Fruit fly (Drosophila melanogaster) whole organism, wandering third instar larva: ENCODE data around the gene RpL7-like.

Experiments
- Abd-B ChIP-seq: fragments of >200 bp; optimal IDR thresholded peaks from 2 replicates; lab custom pipeline; 2017; ENCODE audit warnings: missing biosample characterization, missing genetic modification characterization
- CG32264 ChIP-seq: fragments of 200-800 bp; sonication (Bioruptor generic); optimal IDR thresholded peaks from 2 replicates; lab custom pipeline; 2016; ENCODE audit warnings: missing biosample characterization, missing genetic modification characterization
- CG9705 ChIP-seq: fragments of 200-800 bp; sonication (Bioruptor generic); optimal IDR thresholded peaks from 2 replicates; lab custom pipeline; 2018; ENCODE audit warnings: missing biosample characterization, mild to moderate bottlenecking, missing genetic modification characterization
- CrebA ChIP-seq: fragments of 200-800 bp; sonication (Bioruptor generic); optimal IDR thresholded peaks from 2 replicates; lab custom pipeline; 2016; ENCODE audit warnings: missing biosample characterization, mild to moderate bottlenecking, missing genetic modification characterization, borderline replicate concordance
- Dfd ChIP-seq: fragments of >200 bp; optimal IDR thresholded peaks from 2 replicates; lab custom pipeline; 2017; ENCODE audit warnings: missing biosample characterization, missing genetic modification characterization
- Dif ChIP-seq: fragments of 200-275, 200-300 bp; sonication (Bioruptor generic); optimal IDR thresholded peaks from 2 replicates; lab custom pipeline; 2018; ENCODE audit warnings: missing biosample characterization, missing genetic modification characterization; ENCODE audit not compliant: partially characterized antibody
- GATAd ChIP-seq: sonication (Bioruptor generic); optimal IDR thresholded peaks from 2 replicates; lab custom pipeline; 2016; ENCODE audit warnings: missing biosample characterization, missing genetic modification characterization
- HLH106 ChIP-seq: fragments of 200-800 bp; optimal IDR thresholded peaks from 3 replicates; lab custom pipeline; 2019; ENCODE audit warnings: missing biosample characterization, mild to moderate bottlenecking, missing genetic modification characterization, moderate library complexity
- Hnf4 ChIP-seq: fragments of 200-800 bp; sonication (Bioruptor generic); optimal IDR thresholded peaks from 2 replicates; lab custom pipeline; 2016; ENCODE audit warnings: missing biosample characterization, mild to moderate bottlenecking, missing genetic modification characterization
- Hr78 ChIP-seq: fragments of >200 bp; optimal IDR thresholded peaks from 2 replicates; lab custom pipeline; 2017; ENCODE audit warnings: missing biosample characterization, missing genetic modification characterization
- Hr83 ChIP-seq: fragments of 200-300 bp; sonication (Bioruptor generic); optimal IDR thresholded peaks from 2 replicates; lab custom pipeline; 2016; ENCODE audit warnings: missing biosample characterization, mild to moderate bottlenecking, missing genetic modification characterization, moderate library complexity; ENCODE audit not compliant: poor library complexity, severe bottlenecking
- Jra ChIP-seq: sonication (Bioruptor generic); optimal IDR thresholded peaks from 2 replicates; lab custom pipeline; 2016; ENCODE audit warnings: missing biosample characterization, missing genetic modification characterization
- Mio ChIP-seq: sonication (Bioruptor generic); optimal IDR thresholded peaks from 2 replicates; lab custom pipeline; 2016; ENCODE audit warnings: missing biosample characterization, missing genetic modification characterization
- Myc ChIP-seq: fragments of >200 bp; optimal IDR thresholded peaks from 2 replicates; lab custom pipeline; 2017
- N ChIP-seq: fragments of >200 bp; optimal IDR thresholded peaks from 2 replicates; lab custom pipeline; 2018; ENCODE audit warnings: missing biosample characterization, missing external identifiers, missing genetic modification characterization
- OdsH ChIP-seq: fragments of 200-800 bp; sonication (Bioruptor generic); optimal IDR thresholded peaks from 2 replicates; lab custom pipeline; 2016; ENCODE audit warnings: missing biosample characterization, mild to moderate bottlenecking, missing genetic modification characterization
- Rel ChIP-seq, 2 experiments: fragments of 200-800 bp; sonication (Bioruptor generic) in 1 of 2; optimal IDR thresholded peaks; 2 replicates in 1 of 2; 3 replicates in 1 of 2; lab custom pipeline; 2016 to 2019; ENCODE audit warnings: mild to moderate bottlenecking in 2 of 2, missing biosample characterization in 2 of 2, missing genetic modification characterization in 2 of 2, moderate library complexity in 1 of 2
- Sp1 ChIP-seq: fragments of 200-800 bp; sonication (Bioruptor generic); optimal IDR thresholded peaks from 3 replicates; lab custom pipeline; 2019; ENCODE audit warnings: missing biosample characterization, mild to moderate bottlenecking, missing genetic modification characterization, moderate library complexity
- Vsx2 ChIP-seq: fragments of 200-300, 225-300 bp; sonication (Bioruptor generic); optimal IDR thresholded peaks from 2 replicates; lab custom pipeline; 2018; ENCODE audit warnings: missing biosample characterization, missing genetic modification characterization; ENCODE audit not compliant: partially characterized antibody
- br ChIP-seq: fragments of 200-800 bp; sonication (Bioruptor generic); optimal IDR thresholded peaks from 2 replicates; lab custom pipeline; 2016; ENCODE audit warnings: missing biosample characterization, missing genetic modification characterization
- brk ChIP-seq: fragments of 200-800 bp; sonication (Bioruptor generic); optimal IDR thresholded peaks from 2 replicates; lab custom pipeline; 2016; ENCODE audit warnings: missing biosample characterization, mild to moderate bottlenecking, missing genetic modification characterization
- dl ChIP-seq, 2 experiments: fragments of 175-275, 200-275 bp in 1 of 2; fragments of 200-275 bp in 1 of 2; sonication (Bioruptor generic); optimal IDR thresholded peaks; lab custom pipeline; 2018; ENCODE audit warnings: mild to moderate bottlenecking in 2 of 2, missing biosample characterization in 2 of 2, missing genetic modification characterization in 2 of 2, moderate library complexity in 2 of 2; ENCODE audit not compliant: partially characterized antibody in 2 of 2, insufficient read depth in 1 of 2
- dmrt93B ChIP-seq: fragments of 200-800 bp; sonication (Bioruptor generic); optimal IDR thresholded peaks from 2 replicates; lab custom pipeline; 2018; ENCODE audit warnings: missing biosample characterization, mild to moderate bottlenecking, missing genetic modification characterization
- dsf ChIP-seq: sonication (Bioruptor generic); optimal IDR thresholded peaks from 2 replicates; lab custom pipeline; 2016; ENCODE audit warnings: missing biosample characterization, missing genetic modification characterization, borderline replicate concordance
- ey ChIP-seq: fragments of 200-800 bp; sonication (Bioruptor generic); optimal IDR thresholded peaks from 2 replicates; lab custom pipeline; 2016; ENCODE audit warnings: missing biosample characterization, missing genetic modification characterization
- foxo ChIP-seq, 2 experiments: fragments of 200-800 bp; sonication (Bioruptor generic); optimal IDR thresholded peaks; 2 replicates in 1 of 2; 3 replicates in 1 of 2; lab custom pipeline; 2016 to 2017; ENCODE audit warnings: missing biosample characterization in 2 of 2, missing genetic modification characterization in 2 of 2
- fru ChIP-seq: fragments of 200-800 bp; sonication (Bioruptor generic); optimal IDR thresholded peaks from 3 replicates; lab custom pipeline; 2016; ENCODE audit warnings: missing biosample characterization, mild to moderate bottlenecking, missing genetic modification characterization
- h ChIP-seq: fragments of 200-800 bp; sonication (Bioruptor generic); optimal IDR thresholded peaks from 3 replicates; lab custom pipeline; 2016; ENCODE audit warnings: missing biosample characterization, mild to moderate bottlenecking, missing genetic modification characterization
- jim ChIP-seq: fragments of 175-275, 200-325 bp; sonication (Bioruptor generic); optimal IDR thresholded peaks from 2 replicates; lab custom pipeline; 2016; ENCODE audit warnings: missing biosample characterization, mild to moderate bottlenecking, missing genetic modification characterization
- lola ChIP-seq: fragments of >200 bp; optimal IDR thresholded peaks from 2 replicates; lab custom pipeline; 2017; ENCODE audit warnings: missing biosample characterization, missing genetic modification characterization
- pan ChIP-seq: fragments of >200 bp; optimal IDR thresholded peaks from 2 replicates; lab custom pipeline; 2017
- psq ChIP-seq: fragments of 200-800 bp; sonication (Bioruptor generic); optimal IDR thresholded peaks from 3 replicates; lab custom pipeline; 2017; ENCODE audit warnings: missing biosample characterization, mild to moderate bottlenecking, missing genetic modification characterization, moderate library complexity
- rgr ChIP-seq: fragments of 200-800 bp; sonication (Bioruptor generic); optimal IDR thresholded peaks from 3 replicates; lab custom pipeline; 2016; ENCODE audit warnings: missing biosample characterization, mild to moderate bottlenecking, missing genetic modification characterization
- sage ChIP-seq: fragments of 200-800 bp; sonication (Bioruptor generic); optimal IDR thresholded peaks from 2 replicates; lab custom pipeline; 2016; ENCODE audit warnings: missing biosample characterization, mild to moderate bottlenecking, missing genetic modification characterization
- sv ChIP-seq: fragments of 200-800 bp; sonication (Bioruptor generic); optimal IDR thresholded peaks from 3 replicates; lab custom pipeline; 2016; ENCODE audit warnings: missing biosample characterization, missing genetic modification characterization
- tai ChIP-seq: sonication (Bioruptor generic); optimal IDR thresholded peaks from 2 replicates; lab custom pipeline; 2016; ENCODE audit warnings: missing biosample characterization, missing genetic modification characterization
- usp ChIP-seq: fragments of >200 bp; optimal IDR thresholded peaks from 2 replicates; lab custom pipeline; 2017; ENCODE audit warnings: missing biosample characterization, missing genetic modification characterization
- woc ChIP-seq: sonication (Bioruptor generic); optimal IDR thresholded peaks from 2 replicates; lab custom pipeline; 2016; ENCODE audit warnings: missing biosample characterization, mild to moderate bottlenecking, missing genetic modification characterization

The RpL7-like gene

DNA sequence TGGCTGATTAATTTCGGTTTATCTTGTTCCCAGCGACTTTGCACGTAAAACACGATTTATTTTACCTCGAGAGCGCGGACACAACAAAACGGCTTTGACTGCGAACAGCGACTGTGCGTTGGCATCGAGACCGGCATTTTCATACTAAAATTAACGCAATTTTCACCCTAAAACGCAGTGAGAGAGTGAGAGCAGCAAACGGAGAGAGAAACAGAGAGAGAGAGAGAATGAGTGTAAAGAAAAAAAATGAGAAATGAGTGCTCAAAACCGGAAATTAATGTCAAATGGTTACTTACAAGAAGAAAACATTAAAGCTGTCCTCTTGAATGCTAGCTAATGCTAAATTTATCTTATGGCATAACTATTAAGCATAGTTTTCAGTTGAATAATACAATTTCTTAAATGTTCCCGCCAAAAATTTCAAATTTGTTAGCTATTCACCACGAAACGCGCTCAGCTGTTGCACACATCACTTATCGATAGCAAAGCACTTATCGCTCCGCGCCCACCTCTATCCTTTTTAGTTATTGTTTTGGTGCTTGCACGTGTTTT is at the start of gene RpL7-like, which contains the start of the genes JhI-21 and CG34164:
RpL7-like (plus strand) TSS at position 490 of the 552 bp plus-strand sequence.
JhI-21 (minus strand) TSS at position 206 of the 552 bp plus-strand sequence.
CG34164 (plus strand) TSS at position 512 of the 552 bp plus-strand sequence.
- TF ChIP-seq sage (GFP tag; lab: Kevin White, UChicago) (no peak), jim (GFP tag; lab: Kevin White, UChicago) (no peak), usp (no peak), lola (GFP tag; lab: Kevin White, UChicago) (no peak), Rel (GFP tag; optimal IDR thresholded peaks at IDR 0.05; lab: Kevin White, UChicago) (no peak), Rel (tag; optimal IDR thresholded peaks at IDR 0.05; lab: Kevin White, UChicago) (no peak), Jra (no peak), Abd-B (no peak), Dif (GFP tag; lab: Kevin White, UChicago) (peak; percentile 96), dl (GFP tag; optimal IDR thresholded peaks at IDR 0.05; lab: Kevin White, UChicago; ENCODE audit: insufficient read depth in 1 of 2, partially characterized antibody in 2 of 2) (peak; percentile 75 to 89), ey (GFP tag; lab: Kevin White, UChicago) (no peak), pan (lab: Kevin White, UChicago) (no peak), Dfd (no peak), CG9705 (GFP tag; lab: Kevin White, UChicago) (no peak), Hr83 (GFP tag; lab: Kevin White, UChicago) (no peak), GATAd (no peak), dmrt93B (GFP tag; lab: Kevin White, UChicago) (no peak), tai (no peak), dsf (no peak), CrebA (GFP tag; lab: Kevin White, UChicago) (no peak), sv (no peak), CG32264 (GFP tag; lab: Kevin White, UChicago) (no peak), h (peak; percentile 7), brk (GFP tag; lab: Kevin White, UChicago) (no peak), fru (GFP tag; lab: Kevin White, UChicago) (no peak), foxo (GFP tag; optimal IDR thresholded peaks at IDR 0.05; lab: Kevin White, UChicago) (peak in 1 of 2 experiments; percentile 6), OdsH (GFP tag; lab: Kevin White, UChicago) (no peak), rgr (GFP tag; lab: Kevin White, UChicago) (no peak), Vsx2 (GFP tag; lab: Kevin White, UChicago) (peak; percentile 72), Hnf4 (no peak), Hr78 (GFP tag; lab: Kevin White, UChicago) (no peak), Sp1 (GFP tag; lab: Kevin White, UChicago) (peak; percentile 47), woc (GFP tag; lab: Kevin White, UChicago) (no peak), N (GFP tag; lab: Kevin White, UChicago) (no peak), Mio (GFP tag; lab: Kevin White, UChicago) (no peak), Myc (peak; percentile 12), HLH106 (tag; lab: Kevin White, UChicago) (no peak), br (no peak), psq (GFP tag; lab: Kevin White, UChicago) (no peak)

- TF ChIP-seq br (peak; percentile 57), CG32264 (GFP tag; lab: Kevin White, UChicago) (peak; percentile 46), Dif (GFP tag; lab: Kevin White, UChicago) (no peak), sage (GFP tag; lab: Kevin White, UChicago) (peak; percentile 77), Sp1 (GFP tag; lab: Kevin White, UChicago) (peak; percentile 97), GATAd (no peak), Rel (GFP tag; optimal IDR thresholded peaks at IDR 0.05; lab: Kevin White, UChicago) (no peak), Rel (tag; optimal IDR thresholded peaks at IDR 0.05; lab: Kevin White, UChicago) (peak; percentile 87), Mio (GFP tag; lab: Kevin White, UChicago) (no peak), N (GFP tag; lab: Kevin White, UChicago) (no peak), dl (GFP tag; optimal IDR thresholded peaks at IDR 0.05; lab: Kevin White, UChicago; ENCODE audit: insufficient read depth in 1 of 2, partially characterized antibody in 2 of 2) (peak; percentile 56 to 70), Hnf4 (no peak), pan (lab: Kevin White, UChicago) (no peak), jim (GFP tag; lab: Kevin White, UChicago) (peak; percentile 70), CrebA (GFP tag; lab: Kevin White, UChicago) (no peak), woc (GFP tag; lab: Kevin White, UChicago) (peak; percentile 93), dsf (no peak), brk (GFP tag; lab: Kevin White, UChicago) (no peak), OdsH (GFP tag; lab: Kevin White, UChicago) (peak; percentile 86), Myc (no peak), fru (GFP tag; lab: Kevin White, UChicago) (peak; percentile 83), lola (GFP tag; lab: Kevin White, UChicago) (no peak), ey (GFP tag; lab: Kevin White, UChicago) (peak; percentile 54), Vsx2 (GFP tag; lab: Kevin White, UChicago) (no peak), tai (no peak), Hr83 (GFP tag; lab: Kevin White, UChicago) (peak; percentile 78), sv (peak; percentile 88), psq (GFP tag; lab: Kevin White, UChicago) (peak; percentile 88), dmrt93B (GFP tag; lab: Kevin White, UChicago) (peak; percentile 86), h (peak; percentile 64), foxo (GFP tag; optimal IDR thresholded peaks at IDR 0.05; lab: Kevin White, UChicago) (peak; percentile 62 to 88), rgr (GFP tag; lab: Kevin White, UChicago) (peak; percentile 83), Hr78 (GFP tag; lab: Kevin White, UChicago) (no peak), Abd-B (no peak), HLH106 (tag; lab: Kevin White, UChicago) (peak; percentile 95), CG9705 (GFP tag; lab: Kevin White, UChicago) (peak; percentile 87), Jra (no peak)
Observed at dm6 chr2L:12006397-12007330, 49.5 kb upstream of the RpL7-like start.
